Fruit fly (Drosophila melanogaster) whole organism, wandering third instar larva: ENCODE results near the gene st.

Experiments used
- Abd-B ChIP-seq: fragments of >200 bp; optimal IDR thresholded peaks from 2 replicates; lab custom pipeline; 2017; ENCODE audit warnings: missing biosample characterization, missing genetic modification characterization
- CG32264 ChIP-seq: fragments of 200-800 bp; sonication (Bioruptor generic); optimal IDR thresholded peaks from 2 replicates; lab custom pipeline; 2016; ENCODE audit warnings: missing biosample characterization, missing genetic modification characterization
- HLH106 ChIP-seq: fragments of 200-800 bp; optimal IDR thresholded peaks from 3 replicates; lab custom pipeline; 2019; ENCODE audit warnings: missing biosample characterization, mild to moderate bottlenecking, missing genetic modification characterization, moderate library complexity
- Hr78 ChIP-seq: fragments of >200 bp; optimal IDR thresholded peaks from 2 replicates; lab custom pipeline; 2017; ENCODE audit warnings: missing biosample characterization, missing genetic modification characterization
- Myc ChIP-seq: fragments of >200 bp; optimal IDR thresholded peaks from 2 replicates; lab custom pipeline; 2017
- OdsH ChIP-seq: fragments of 200-800 bp; sonication (Bioruptor generic); optimal IDR thresholded peaks from 2 replicates; lab custom pipeline; 2016; ENCODE audit warnings: missing biosample characterization, mild to moderate bottlenecking, missing genetic modification characterization
- Rel ChIP-seq, 2 experiments: fragments of 200-800 bp; sonication (Bioruptor generic) in 1 of 2; optimal IDR thresholded peaks; 2 replicates in 1 of 2; 3 replicates in 1 of 2; lab custom pipeline; 2016 to 2019; ENCODE audit warnings: mild to moderate bottlenecking in 2 of 2, missing biosample characterization in 2 of 2, missing genetic modification characterization in 2 of 2, moderate library complexity in 1 of 2
- br ChIP-seq: fragments of 200-800 bp; sonication (Bioruptor generic); optimal IDR thresholded peaks from 2 replicates; lab custom pipeline; 2016; ENCODE audit warnings: missing biosample characterization, missing genetic modification characterization
- dmrt93B ChIP-seq: fragments of 200-800 bp; sonication (Bioruptor generic); optimal IDR thresholded peaks from 2 replicates; lab custom pipeline; 2018; ENCODE audit warnings: missing biosample characterization, mild to moderate bottlenecking, missing genetic modification characterization
- foxo ChIP-seq, 2 experiments: fragments of 200-800 bp; sonication (Bioruptor generic); optimal IDR thresholded peaks; 2 replicates in 1 of 2; 3 replicates in 1 of 2; lab custom pipeline; 2016 to 2017; ENCODE audit warnings: missing biosample characterization in 2 of 2, missing genetic modification characterization in 2 of 2
- psq ChIP-seq: fragments of 200-800 bp; sonication (Bioruptor generic); optimal IDR thresholded peaks from 3 replicates; lab custom pipeline; 2017; ENCODE audit warnings: missing biosample characterization, mild to moderate bottlenecking, missing genetic modification characterization, moderate library complexity
- sage ChIP-seq: fragments of 200-800 bp; sonication (Bioruptor generic); optimal IDR thresholded peaks from 2 replicates; lab custom pipeline; 2016; ENCODE audit warnings: missing biosample characterization, mild to moderate bottlenecking, missing genetic modification characterization
- usp ChIP-seq: fragments of >200 bp; optimal IDR thresholded peaks from 2 replicates; lab custom pipeline; 2017; ENCODE audit warnings: missing biosample characterization, missing genetic modification characterization

DNA sequence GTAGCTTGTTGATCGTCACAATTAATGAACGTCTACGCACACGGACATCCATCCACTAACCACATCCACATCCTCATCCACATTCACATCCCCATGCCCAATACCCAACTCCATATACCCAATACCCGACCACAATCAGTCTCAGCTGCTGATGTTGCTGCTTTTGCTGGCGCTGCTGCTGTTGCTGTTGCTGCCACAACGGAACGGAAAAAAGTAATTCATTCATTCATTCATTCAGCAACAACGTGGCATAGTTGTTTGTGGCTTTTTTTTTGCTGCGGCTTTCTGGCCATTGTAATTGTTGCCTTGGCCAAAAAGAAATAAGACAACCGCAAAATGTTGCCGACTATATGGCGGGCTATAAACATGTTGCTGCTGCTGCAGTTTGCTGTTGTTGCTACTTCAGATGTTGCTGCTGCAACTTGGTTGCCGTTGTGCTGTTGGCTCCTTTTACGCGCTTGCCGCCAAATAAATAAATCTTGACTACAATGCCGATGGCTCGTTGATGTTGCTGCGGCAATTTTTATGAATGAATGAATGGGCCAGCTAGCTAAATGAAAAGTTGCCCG, 20.2 kb upstream of the st start:
- TF ChIP-seq usp (GFP tag; lab: Kevin White, UChicago) = no peak
- no peak for TF ChIP-seq CG32264 (GFP tag; lab: Kevin White, UChicago)
- TF ChIP-seq Abd-B (GFP tag; lab: Kevin White, UChicago) = no peak
- no peak for TF ChIP-seq psq (GFP tag; lab: Kevin White, UChicago)
- TF ChIP-seq br (GFP tag; lab: Kevin White, UChicago) = no peak
- TF ChIP-seq Hr78 = no peak
- no peak for TF ChIP-seq OdsH (GFP tag; lab: Kevin White, UChicago)
- TF ChIP-seq Rel (GFP tag; optimal IDR thresholded peaks at IDR 0.05; lab: Kevin White, UChicago) = no peak
- TF ChIP-seq Rel (tag; optimal IDR thresholded peaks at IDR 0.05; lab: Kevin White, UChicago) = no peak
- TF ChIP-seq sage = no peak
- no peak for TF ChIP-seq Myc
- TF ChIP-seq dmrt93B (GFP tag; lab: Kevin White, UChicago) = no peak
- TF ChIP-seq foxo (GFP tag; optimal IDR thresholded peaks at IDR 0.05; lab: Kevin White, UChicago) = no peak
- TF ChIP-seq HLH106 (tag; lab: Kevin White, UChicago) = no peak
